Fruit fly (Drosophila melanogaster) whole organism, pupa: ENCODE measurements around the gene CG16986.

Source experiments
- CG32121 ChIP-seq: fragments of 200-800 bp; sonication (Bioruptor generic); IDR thresholded peaks from 2 replicates; pipeline ENCODE4 v1.3.6; 2022; ENCODE audit warnings: missing biosample characterization, missing genetic modification characterization
- CG34367 ChIP-seq: fragments of 200-800 bp; sonication (Bioruptor generic); optimal IDR thresholded peaks from 2 replicates; lab custom pipeline; 2018; ENCODE audit warnings: missing biosample characterization, mild to moderate bottlenecking, missing genetic modification characterization
- D1 ChIP-seq: fragments of 200-800 bp; sonication (Bioruptor generic); optimal IDR thresholded peaks from 2 replicates; lab custom pipeline; 2018; ENCODE audit warnings: missing biosample characterization, mild to moderate bottlenecking, missing genetic modification characterization, moderate library complexity
- EcR ChIP-seq: fragments of 200-800 bp; sonication (Bioruptor generic); optimal IDR thresholded peaks from 3 replicates; lab custom pipeline; 2019; ENCODE audit warnings: missing biosample characterization, missing genetic modification characterization, mild to moderate bottlenecking, moderate library complexity, missing genetic modification reagents
- gl ChIP-seq: fragments of 200-800 bp; sonication (Bioruptor generic); optimal IDR thresholded peaks from 2 replicates; lab custom pipeline; 2018; ENCODE audit warnings: missing biosample characterization, mild to moderate bottlenecking, missing genetic modification characterization

DNA sequence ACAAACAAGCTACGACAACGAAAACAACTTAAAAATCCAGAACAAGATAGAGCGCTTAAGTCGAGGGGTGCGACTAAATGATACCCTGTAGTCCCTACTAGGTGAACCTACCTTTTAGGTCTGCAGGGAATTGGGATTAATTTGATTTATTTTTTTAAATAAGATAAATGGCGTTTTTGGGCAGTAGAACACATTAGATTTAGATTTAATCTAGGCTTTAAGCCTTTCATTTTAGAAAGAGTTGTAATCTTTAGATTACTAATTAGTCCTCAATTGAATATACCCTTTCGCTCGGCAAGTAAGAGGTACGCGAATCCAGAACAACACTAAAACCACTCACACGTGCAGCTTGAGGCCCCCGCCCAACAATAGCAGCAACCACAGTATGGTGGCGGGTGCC lies 14.1 kb downstream of the CG16986 start:
- no peak for TF ChIP-seq CG34367 (tag; lab: Kevin White, UChicago)
- TF ChIP-seq EcR (GFP tag; lab: Kevin White, UChicago): no peak
- TF ChIP-seq gl: no peak
- no peak for TF ChIP-seq D1 (tag; lab: Kevin White, UChicago)
- TF ChIP-seq CG32121 (GFP tag; lab: Robert Waterston, UW): no peak
